Fruit fly (Drosophila melanogaster) whole organism, embryonic: ENCODE results near the gene FipoQ.

Experiments used
- BtbVII ChIP-seq: fragments of 200-800 bp; sonication (Bioruptor generic); optimal IDR thresholded peaks from 3 replicates; lab custom pipeline; 2017; ENCODE audit warnings: missing biosample characterization, mild to moderate bottlenecking, missing genetic modification characterization
- CG11247 ChIP-seq: fragments of 200-800 bp; sonication (Bioruptor generic); IDR thresholded peaks from 2 replicates; pipeline ENCODE4 v1.3.6; 2022; ENCODE audit warnings: missing biosample characterization, missing genetic modification characterization
- CG11696 ChIP-seq: fragments of 200-800 bp; sonication (Bioruptor generic); IDR thresholded peaks from 2 replicates; pipeline ENCODE4 v1.3.6; 2022; ENCODE audit warnings: missing biosample characterization, missing genetic modification characterization
- CG1233 ChIP-seq: fragments of 200-800 bp; sonication (Bioruptor generic); optimal IDR thresholded peaks from 4 replicates; lab custom pipeline; 2018; ENCODE audit warnings: missing biosample characterization, mild to moderate bottlenecking, missing genetic modification characterization
- CG13287 ChIP-seq: fragments of 200-800 bp; sonication (Bioruptor generic); IDR thresholded peaks from 2 replicates; pipeline ENCODE4 v1.3.6; 2022; ENCODE audit warnings: missing biosample characterization, missing genetic modification characterization; ENCODE audit not compliant: partially characterized antibody
- CG13296 ChIP-seq: fragments of 200-800 bp; sonication (Bioruptor generic); optimal IDR thresholded peaks from 3 replicates; lab custom pipeline; 2018; ENCODE audit warnings: missing biosample characterization, mild to moderate bottlenecking, missing genetic modification characterization
- CG14860 ChIP-seq: fragments of 200-800 bp; sonication (Bioruptor generic); IDR thresholded peaks from 3 replicates; pipeline ENCODE4 v1.3.6; 2022; ENCODE audit warnings: missing biosample characterization, missing genetic modification characterization; ENCODE audit not compliant: partially characterized antibody
- CG15696 ChIP-seq: fragments of 200-800 bp; sonication (Bioruptor generic); optimal IDR thresholded peaks from 2 replicates; lab custom pipeline; 2019; ENCODE audit warnings: missing biosample characterization, mild to moderate bottlenecking, missing genetic modification characterization, moderate library complexity
- CG16813 ChIP-seq: fragments of 200-800 bp; sonication (Bioruptor generic); IDR thresholded peaks from 3 replicates; pipeline ENCODE4 v1.3.6; 2022; ENCODE audit warnings: missing biosample characterization, missing genetic modification characterization; ENCODE audit not compliant: partially characterized antibody
- CG17359 ChIP-seq: fragments of 200-800 bp; sonication (Bioruptor generic); optimal IDR thresholded peaks from 3 replicates; lab custom pipeline; 2018; ENCODE audit warnings: missing biosample characterization, mild to moderate bottlenecking, missing genetic modification characterization, moderate library complexity
- CG18764 ChIP-seq: fragments of 200-800 bp; sonication (Bioruptor generic); optimal IDR thresholded peaks from 3 replicates; lab custom pipeline; 2016; ENCODE audit warnings: missing biosample characterization, missing genetic modification characterization
- CG2120 ChIP-seq: fragments of 200-800 bp; sonication (Bioruptor generic); optimal IDR thresholded peaks from 3 replicates; lab custom pipeline; 2016; ENCODE audit warnings: missing biosample characterization, missing genetic modification characterization
- CG2875 ChIP-seq: fragments of 200-800 bp; sonication (Bioruptor generic); optimal IDR thresholded peaks from 2 replicates; lab custom pipeline; 2017; ENCODE audit warnings: missing biosample characterization, mild to moderate bottlenecking, missing genetic modification characterization, missing genetic modification reagents
- CG31224 ChIP-seq: fragments of 200-800 bp; sonication (Bioruptor generic); IDR thresholded peaks from 2 replicates; pipeline ENCODE4 v1.3.6; 2022; ENCODE audit warnings: missing biosample characterization, missing genetic modification characterization
- CG31441 ChIP-seq: fragments of 200-800 bp; sonication (Bioruptor generic); IDR thresholded peaks from 2 replicates; pipeline ENCODE4 v1.3.6; 2022; ENCODE audit warnings: missing biosample characterization, missing genetic modification characterization
- CG32772 ChIP-seq: fragments of 200-800 bp; sonication (Bioruptor generic); IDR thresholded peaks from 2 replicates; pipeline ENCODE4 v1.3.6; 2022; ENCODE audit warnings: missing biosample characterization, missing genetic modification characterization
- CG33213 ChIP-seq: fragments of 200-800 bp; sonication (Bioruptor generic); optimal IDR thresholded peaks from 3 replicates; lab custom pipeline; 2016; ENCODE audit warnings: missing biosample characterization, missing genetic modification characterization
- CG6813 ChIP-seq: fragments of 200-800 bp; sonication (Bioruptor generic); optimal IDR thresholded peaks from 2 replicates; lab custom pipeline; 2017; ENCODE audit warnings: missing biosample characterization, missing genetic modification characterization, mild to moderate bottlenecking, moderate library complexity, missing genetic modification reagents
- CG8359 ChIP-seq: fragments of 200-800 bp; sonication (Bioruptor generic); optimal IDR thresholded peaks from 2 replicates; lab custom pipeline; 2017; ENCODE audit warnings: missing biosample characterization, mild to moderate bottlenecking, missing genetic modification characterization, borderline replicate concordance
- CG9932 ChIP-seq: fragments of 200-800 bp; sonication (Bioruptor generic); IDR thresholded peaks from 2 replicates; pipeline ENCODE4 v1.3.6; 2022; ENCODE audit warnings: missing biosample characterization, missing genetic modification characterization
- CHES-1-like ChIP-seq: fragments of 200-800 bp; sonication (Bioruptor generic); optimal IDR thresholded peaks from 2 replicates; lab custom pipeline; 2016; ENCODE audit warnings: missing biosample characterization, missing genetic modification characterization
- CoRest ChIP-seq: fragments of 200-800 bp; sonication (Bioruptor generic); optimal IDR thresholded peaks from 3 replicates; lab custom pipeline; 2018; ENCODE audit warnings: missing biosample characterization, mild to moderate bottlenecking, missing genetic modification characterization, moderate library complexity
- Dfd ChIP-seq, 2 experiments: fragments of >200 bp; optimal IDR thresholded peaks; 2 replicates each; lab custom pipeline; 2017; ENCODE audit warnings: missing biosample characterization in 2 of 2, missing genetic modification characterization in 2 of 2
- Fer3 ChIP-seq: fragments of 200-800 bp; sonication (Bioruptor generic); optimal IDR thresholded peaks from 2 replicates; lab custom pipeline; 2018; ENCODE audit warnings: missing biosample characterization, mild to moderate bottlenecking, missing genetic modification characterization, moderate library complexity
- HmgZ ChIP-seq: fragments of 200-800 bp; sonication (Bioruptor generic); optimal IDR thresholded peaks from 2 replicates; lab custom pipeline; 2018; ENCODE audit warnings: missing biosample characterization, mild to moderate bottlenecking, missing genetic modification characterization
- Hr51 ChIP-seq, 2 experiments: fragments of 200-800 bp; sonication (Bioruptor generic); optimal IDR thresholded peaks; 2 replicates in 1 of 2; 3 replicates in 1 of 2; lab custom pipeline; 2016 to 2018; ENCODE audit warnings: missing biosample characterization in 2 of 2, missing genetic modification characterization in 2 of 2, mild to moderate bottlenecking in 1 of 2, moderate library complexity in 1 of 2
- MESR4 ChIP-seq: fragments of 200-800 bp; sonication (Bioruptor generic); optimal IDR thresholded peaks from 2 replicates; lab custom pipeline; 2018; ENCODE audit warnings: missing biosample characterization, mild to moderate bottlenecking, missing genetic modification characterization, moderate library complexity
- Med ChIP-seq: fragments of 200-800 bp; sonication (Bioruptor generic); peaks from one replicate; lab custom pipeline; 2016; ENCODE audit warnings: missing biosample characterization, missing genetic modification characterization, mild to moderate bottlenecking, inconsistent platforms, moderate library complexity
- Nf-YA ChIP-seq: fragments of 200-800 bp; sonication (Bioruptor generic); IDR thresholded peaks from 2 replicates; pipeline ENCODE4 v1.3.6; 2022; ENCODE audit warnings: missing biosample characterization, missing genetic modification characterization
- Ptx1 ChIP-seq: fragments of 200-800 bp; sonication (Bioruptor generic); IDR thresholded peaks from 2 replicates; pipeline ENCODE4 v1.3.6; 2022; ENCODE audit warnings: missing biosample characterization, missing genetic modification characterization
- Taf1 ChIP-seq: fragments of 200-800 bp; sonication (Bioruptor generic); IDR thresholded peaks from 2 replicates; pipeline ENCODE4 v1.3.6; 2022; ENCODE audit warnings: missing biosample characterization, missing genetic modification characterization
- ac ChIP-seq: fragments of 200-800 bp; sonication (Bioruptor generic); optimal IDR thresholded peaks from 3 replicates; lab custom pipeline; 2017; ENCODE audit warnings: missing biosample characterization, mild to moderate bottlenecking, missing genetic modification characterization
- ase ChIP-seq: fragments of 200-800 bp; sonication (Bioruptor generic); IDR thresholded peaks from 3 replicates; pipeline ENCODE4 v1.3.6; 2022; ENCODE audit warnings: missing biosample characterization, missing genetic modification characterization
- bab2 ChIP-seq: fragments of 200-800 bp; sonication (Bioruptor generic); optimal IDR thresholded peaks from 2 replicates; lab custom pipeline; 2016; ENCODE audit warnings: missing biosample characterization, missing genetic modification characterization
- caup ChIP-seq: fragments of 200-800 bp; sonication (Bioruptor generic); optimal IDR thresholded peaks from 3 replicates; lab custom pipeline; 2017; ENCODE audit warnings: missing biosample characterization, mild to moderate bottlenecking, missing genetic modification characterization, moderate library complexity; ENCODE audit not compliant: severe bottlenecking
- jigr1 ChIP-seq: fragments of 200-800 bp; sonication (Bioruptor generic); IDR thresholded peaks from 3 replicates; pipeline ENCODE4 v1.3.6; 2022; ENCODE audit warnings: missing biosample characterization, missing genetic modification characterization
- kah ChIP-seq: fragments of 200-800 bp; sonication (Bioruptor generic); optimal IDR thresholded peaks from 2 replicates; lab custom pipeline; 2018; ENCODE audit warnings: missing biosample characterization, mild to moderate bottlenecking, missing genetic modification characterization
- odd ChIP-seq: fragments of 200-800 bp; sonication (Bioruptor generic); optimal IDR thresholded peaks from 2 replicates; lab custom pipeline; 2017; ENCODE audit warnings: missing biosample characterization, mild to moderate bottlenecking, missing genetic modification characterization
- p53 ChIP-seq: fragments of 200-800 bp; sonication (Bioruptor generic); optimal IDR thresholded peaks from 2 replicates; lab custom pipeline; 2016; ENCODE audit warnings: missing biosample characterization, missing genetic modification characterization
- pan ChIP-seq, 4 experiments: fragments of >200 bp in 3 of 4; fragments of 200-800 bp in 1 of 4; sonication (Bioruptor generic) in 1 of 4; optimal IDR thresholded peaks in 3 of 4; IDR thresholded peaks in 1 of 4; 2 replicates each; pipeline versions ENCODE4 v1.3.6 to Lab custom; 2017 to 2022; ENCODE audit warnings: missing biosample characterization in 2 of 4, missing genetic modification characterization in 2 of 4, mixed read lengths in 1 of 4
- sens ChIP-seq: fragments of 200-800 bp; sonication (Bioruptor generic); peaks from one replicate; lab custom pipeline; 2016; ENCODE audit warnings: missing biosample characterization, missing genetic modification characterization
- shn ChIP-seq: fragments of 200-800 bp; sonication (Bioruptor generic); optimal IDR thresholded peaks from 3 replicates; lab custom pipeline; 2016; ENCODE audit warnings: missing biosample characterization, missing genetic modification characterization
- sim ChIP-seq: fragments of 200-800 bp; sonication (Bioruptor generic); IDR thresholded peaks from 2 replicates; pipeline ENCODE4 v1.3.6; 2022; ENCODE audit warnings: missing biosample characterization, missing genetic modification characterization
- slp2 ChIP-seq: fragments of 200-800 bp; sonication (Bioruptor generic); optimal IDR thresholded peaks from 2 replicates; lab custom pipeline; 2016; ENCODE audit warnings: missing biosample characterization, missing genetic modification characterization
- sna ChIP-seq: fragments of 200-800 bp; sonication (Bioruptor generic); IDR thresholded peaks from 2 replicates; pipeline ENCODE4 v1.3.6; 2022; ENCODE audit warnings: missing biosample characterization, missing genetic modification characterization; ENCODE audit not compliant: partially characterized antibody
- tap ChIP-seq: fragments of 200-800 bp; optimal IDR thresholded peaks from 3 replicates; lab custom pipeline; 2019; ENCODE audit warnings: missing biosample characterization, mild to moderate bottlenecking, missing genetic modification characterization, moderate library complexity
- tin ChIP-seq: fragments of 200-800 bp; sonication (Bioruptor generic); optimal IDR thresholded peaks from 3 replicates; lab custom pipeline; 2016; ENCODE audit warnings: missing biosample characterization, missing genetic modification characterization
- wek ChIP-seq: fragments of 200-800 bp; sonication (Bioruptor generic); optimal IDR thresholded peaks from 3 replicates; lab custom pipeline; 2018; ENCODE audit warnings: missing biosample characterization, mild to moderate bottlenecking, missing genetic modification characterization, moderate library complexity

FipoQ gene

dm6 chr3R:29478952-29479538, 15.5 kb upstream of the FipoQ start (continued):
- TF ChIP-seq Dfd (GFP tag; optimal IDR thresholded peaks at IDR 0.05; lab: Kevin White, UChicago), result no peak
- no peak for TF ChIP-seq MESR4 (GFP tag; lab: Kevin White, UChicago)
- peak; percentile 34 for TF ChIP-seq CG2875 (GFP tag; lab: Kevin White, UChicago)
- TF ChIP-seq BtbVII (GFP tag; lab: Kevin White, UChicago), result peak; percentile 78
- no peak for TF ChIP-seq CG18764 (GFP tag; lab: Kevin White, UChicago)
- no peak for TF ChIP-seq shn (GFP tag; lab: Kevin White, UChicago)
- peak; percentile 44 for TF ChIP-seq CG11247 (GFP tag; lab: Robert Waterston, UW)
- TF ChIP-seq CG14860, result no peak
- TF ChIP-seq tap (tag; lab: Kevin White, UChicago), result peak; percentile 75
- 0 out of 2 replicates have a peak, but pooled peaks have one; percentile 36 for TF ChIP-seq sim (GFP tag; lab: Robert Waterston, UW)
- no peak for TF ChIP-seq ac (GFP tag; lab: Kevin White, UChicago)
- TF ChIP-seq CG16813 (GFP tag; lab: Robert Waterston, UW), result 0 out of 3 replicates have a peak, but pooled peaks have one; percentile 8
- TF ChIP-seq CG31224 (GFP tag; lab: Robert Waterston, UW), result peak; percentile 54
- TF ChIP-seq CG2120 (GFP tag; lab: Kevin White, UChicago), result peak; percentile 74
- peak; percentile 64 for TF ChIP-seq CG9932 (GFP tag; lab: Robert Waterston, UW)
- peak; percentile 93 for TF ChIP-seq Med (GFP tag; lab: Kevin White, UChicago)
- TF ChIP-seq p53, result no peak
- TF ChIP-seq tin (GFP tag; lab: Kevin White, UChicago), result peak; percentile 4
- peak; percentile 71; the same call in 1 of the 2 replicates for TF ChIP-seq CG31441
- peak; percentile 69 for TF ChIP-seq CoRest (tag; lab: Kevin White, UChicago)
- TF ChIP-seq slp2, result peak; percentile 33
- no peak for TF ChIP-seq jigr1 (GFP tag; lab: Robert Waterston, UW)
- peak; percentile 70; the same call in 2 of the 3 replicates for TF ChIP-seq ase (GFP tag; lab: Robert Waterston, UW)
- peak; percentile 51 for TF ChIP-seq kah
- peak; percentile 36 for TF ChIP-seq Taf1 (GFP tag; lab: Robert Waterston, UW)
- peak; percentile 14 for TF ChIP-seq CHES-1-like (GFP tag; lab: Kevin White, UChicago)
- TF ChIP-seq Ptx1 (GFP tag; lab: Robert Waterston, UW), result peak; percentile 62
- no peak for TF ChIP-seq CG33213 (GFP tag; lab: Kevin White, UChicago)
- peak in 1 of 2 experiments; percentile 84 for TF ChIP-seq Hr51 (GFP tag; optimal IDR thresholded peaks at IDR 0.05; lab: Kevin White, UChicago)
- TF ChIP-seq CG32772 (GFP tag; lab: Robert Waterston, UW), result 0 out of 2 replicates have a peak, but pooled peaks have one; percentile 6
- TF ChIP-seq HmgZ (tag; lab: Kevin White, UChicago), result peak; percentile 59
- 0 out of 2 replicates have a peak, but pooled peaks have one; percentile 21 for TF ChIP-seq CG11696 (GFP tag; lab: Robert Waterston, UW)
- peak; percentile 8 for TF ChIP-seq bab2 (GFP tag; lab: Kevin White, UChicago)

dm6 chr3R:29479922-29480321, 14.7 kb upstream of the FipoQ start:
- TF ChIP-seq wek (GFP tag; lab: Kevin White, UChicago) (peak; percentile 51), odd (GFP tag; lab: Kevin White, UChicago) (peak; percentile 33), CG15696 (peak; percentile 25), sens (GFP tag; lab: Kevin White, UChicago) (peak; percentile 81), CG8359 (GFP tag; lab: Kevin White, UChicago) (peak; percentile 37), CG1233 (GFP tag; lab: Kevin White, UChicago) (peak; percentile 53), Nf-YA (GFP tag; lab: Robert Waterston, UW) (no peak), CG13296 (GFP tag; lab: Kevin White, UChicago) (peak; percentile 5), caup (GFP tag; lab: Kevin White, UChicago) (peak; percentile 42), sna (GFP tag; lab: Robert Waterston, UW) (no peak), Fer3 (tag; lab: Kevin White, UChicago) (peak; percentile 36), CG33213 (GFP tag; lab: Kevin White, UChicago) (peak; percentile 19), pan (optimal IDR thresholded peaks at IDR 0.05; lab: Kevin White, UChicago) (no peak), pan (GFP tag; optimal IDR thresholded peaks at IDR 0.05 in 1 of 2, IDR thresholded peaks at IDR 0.05 in 1 of 2) (no peak), CG13287 (GFP tag; lab: Robert Waterston, UW) (no peak), CG17359 (peak; percentile 18), CG6813 (GFP tag; lab: Kevin White, UChicago) (peak; percentile 66)
